Fruit fly (Drosophila melanogaster): Measurements from ENCODE around the gene CG9286.

CG9286 gene

dm6 chr3R:13815566-13816374, 35.0 kb downstream of the CG9286 start:
- TF ChIP-seq CG32121 (GFP tag; IDR thresholded peaks at IDR 0.05) (peak; percentile 45; the same call in 1 of the 2 replicates), D1 (tag; optimal IDR thresholded peaks at IDR 0.05) (no peak), fd96Ca (GFP tag; IDR thresholded peaks at IDR 0.05) (0 out of 3 replicates have a peak, but pooled peaks have one; percentile 19), CG4496 (GFP tag; IDR thresholded peaks at IDR 0.05) (0 out of 3 replicates have a peak, but pooled peaks have one; percentile 18), CG13204 (GFP tag; optimal IDR thresholded peaks at IDR 0.05) (no peak)

DNA sequence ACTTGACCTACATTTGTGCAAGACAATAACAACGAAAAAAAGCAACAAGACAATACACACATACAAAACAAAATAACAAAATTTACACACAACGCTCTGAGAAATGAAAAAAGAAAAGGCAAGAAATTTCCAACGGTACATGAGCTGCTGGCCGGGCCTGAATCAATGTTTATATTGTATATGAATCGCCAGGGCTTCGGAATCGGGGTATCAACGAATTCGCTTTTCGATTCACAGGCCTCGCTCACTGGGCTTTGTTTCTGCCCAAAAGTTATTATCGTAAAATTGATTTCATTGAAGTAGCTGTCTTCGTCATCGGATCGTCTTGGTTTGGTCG, 35.6 kb downstream of the CG9286 start:
- TF ChIP-seq Pif1A (GFP tag; optimal IDR thresholded peaks at IDR 0.05) (peak; percentile 29), Pif1B (GFP tag; optimal IDR thresholded peaks at IDR 0.05) (peak; percentile 27), CG12605 (GFP tag; IDR thresholded peaks at IDR 0.05) (peak; percentile 43; the same call in 1 of the 2 replicates), Snoo (tag; optimal IDR thresholded peaks at IDR 0.05) (peak; percentile 65), CG4496 (GFP tag; IDR thresholded peaks at IDR 0.05) (no peak), CG14655 (GFP tag; optimal IDR thresholded peaks at IDR 0.05) (no peak), Ets98B (GFP tag; IDR thresholded peaks at IDR 0.05) (peak; percentile 45; the same call in 1 of the 2 replicates), CG8159 (tag; optimal IDR thresholded peaks at IDR 0.05) (peak; percentile 34), CG10348 (GFP tag; IDR thresholded peaks at IDR 0.05) (no peak), CG13204 (GFP tag; optimal IDR thresholded peaks at IDR 0.05) (peak; percentile 31), EcR (GFP tag; optimal IDR thresholded peaks at IDR 0.05) (peak; percentile 11), CG15710 (tag; optimal IDR thresholded peaks at IDR 0.05) (peak; percentile 11), gl (tag; optimal IDR thresholded peaks at IDR 0.05) (peak; percentile 43), CG32121 (GFP tag; IDR thresholded peaks at IDR 0.05) (no peak; the same call in 1 of the 2 replicates)

- TF ChIP-seq D1 (tag; optimal IDR thresholded peaks at IDR 0.05) = no peak
- peak; percentile 44; the same call in 2 of the 3 replicates for TF ChIP-seq CG4496 (GFP tag; IDR thresholded peaks at IDR 0.05)
- TF ChIP-seq CG10348 (GFP tag; IDR thresholded peaks at IDR 0.05) = no peak
- TF ChIP-seq EcR (GFP tag; optimal IDR thresholded peaks at IDR 0.05) = no peak
- no peak for TF ChIP-seq CG9948 (tag; optimal IDR thresholded peaks at IDR 0.05)
- TF ChIP-seq CG17806 (tag; optimal IDR thresholded peaks at IDR 0.05) = no peak
- peak; percentile 38; the same call in 1 of the 2 replicates for TF ChIP-seq CG12605 (GFP tag; IDR thresholded peaks at IDR 0.05)
- peak; percentile 7 for TF ChIP-seq CG14655 (GFP tag; optimal IDR thresholded peaks at IDR 0.05)
- TF ChIP-seq fd96Ca (GFP tag; IDR thresholded peaks at IDR 0.05) = peak; percentile 52; the same call in 2 of the 3 replicates
- TF ChIP-seq CG8159 (tag; optimal IDR thresholded peaks at IDR 0.05) = no peak
- peak; percentile 13 for TF ChIP-seq CG8301 (tag; optimal IDR thresholded peaks at IDR 0.05)
- TF ChIP-seq Pif1A (GFP tag; optimal IDR thresholded peaks at IDR 0.05) = no peak
- TF ChIP-seq Snoo (tag; optimal IDR thresholded peaks at IDR 0.05) = no peak
- peak; percentile 65 for TF ChIP-seq CG32121 (GFP tag; IDR thresholded peaks at IDR 0.05)
- peak; percentile 46; the same call in 1 of the 2 replicates for TF ChIP-seq rn (GFP tag; IDR thresholded peaks at IDR 0.05)
- TF ChIP-seq Ets98B (GFP tag; IDR thresholded peaks at IDR 0.05) = peak; percentile 42; the same call in 1 of the 2 replicates
- TF ChIP-seq CG13204 (GFP tag; optimal IDR thresholded peaks at IDR 0.05) = no peak
Measured at dm6 chr3R:13817480-13818305, 36.9 kb downstream of the CG9286 start.

dm6 chr3R:13819037-13819436, 38.3 kb downstream of the CG9286 start:
- TF ChIP-seq fd96Ca (GFP tag; IDR thresholded peaks at IDR 0.05) (0 out of 3 replicates have a peak, but pooled peaks have one; percentile 18), CG32121 (GFP tag; IDR thresholded peaks at IDR 0.05) (peak; percentile 30; the same call in 1 of the 2 replicates), CG8159 (tag; optimal IDR thresholded peaks at IDR 0.05) (no peak)

DNA sequence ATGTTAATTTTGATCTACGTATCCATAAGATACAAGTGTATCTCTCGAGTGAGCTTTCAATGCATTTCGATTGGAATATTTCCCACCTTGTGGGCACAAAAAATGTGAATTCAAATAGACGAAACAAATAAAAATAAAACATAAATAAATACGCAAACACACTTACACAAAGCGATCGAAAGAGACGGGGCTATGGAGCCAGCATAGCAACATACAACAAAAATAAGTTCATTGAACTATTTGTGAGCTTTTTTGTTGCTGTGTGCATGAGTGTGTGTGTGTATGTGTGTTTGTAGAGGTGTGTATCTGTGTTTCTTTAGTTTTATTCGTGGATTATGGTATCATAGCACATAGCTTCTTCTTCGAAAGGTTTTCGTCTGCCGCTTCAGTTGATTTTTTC, 39.7 kb downstream of the CG9286 start:
- TF ChIP-seq CG32121 (GFP tag; IDR thresholded peaks at IDR 0.05) (no peak), CG4496 (GFP tag; IDR thresholded peaks at IDR 0.05) (no peak), EcR (GFP tag; optimal IDR thresholded peaks at IDR 0.05) (peak; percentile 32)

- no peak for TF ChIP-seq CG9948 (tag; optimal IDR thresholded peaks at IDR 0.05)
- no peak for TF ChIP-seq CG8301 (tag; optimal IDR thresholded peaks at IDR 0.05)
- no peak for TF ChIP-seq CG14655 (GFP tag; optimal IDR thresholded peaks at IDR 0.05)
- TF ChIP-seq CG13204 (GFP tag; optimal IDR thresholded peaks at IDR 0.05) = no peak
- TF ChIP-seq CG10348 (GFP tag; IDR thresholded peaks at IDR 0.05) = no peak
- no peak for TF ChIP-seq Pif1A (GFP tag; optimal IDR thresholded peaks at IDR 0.05)
- no peak for TF ChIP-seq fd96Ca (GFP tag; IDR thresholded peaks at IDR 0.05)
- no peak for TF ChIP-seq CG4496 (GFP tag; IDR thresholded peaks at IDR 0.05)
- no peak for TF ChIP-seq CG12605 (GFP tag; IDR thresholded peaks at IDR 0.05)
- no peak for TF ChIP-seq gl (tag; optimal IDR thresholded peaks at IDR 0.05)
- no peak for TF ChIP-seq CG17806 (tag; optimal IDR thresholded peaks at IDR 0.05)
- TF ChIP-seq Pif1B (GFP tag; optimal IDR thresholded peaks at IDR 0.05) = no peak
- no peak for TF ChIP-seq Ets98B (GFP tag; IDR thresholded peaks at IDR 0.05)
- no peak for TF ChIP-seq CG34367 (tag; optimal IDR thresholded peaks at IDR 0.05)
- no peak for TF ChIP-seq CG15710 (tag; optimal IDR thresholded peaks at IDR 0.05)
- TF ChIP-seq Snoo (tag; optimal IDR thresholded peaks at IDR 0.05) = no peak
- no peak for TF ChIP-seq EcR (GFP tag; optimal IDR thresholded peaks at IDR 0.05)
- TF ChIP-seq rn (GFP tag; IDR thresholded peaks at IDR 0.05) = no peak
Measured at dm6 chr3R:13822602-13823220, 41.9 kb downstream of the CG9286 start.
